Fruit fly (Drosophila melanogaster): ENCODE measurements around the gene CG3857.

Gene CG3857

DNA sequence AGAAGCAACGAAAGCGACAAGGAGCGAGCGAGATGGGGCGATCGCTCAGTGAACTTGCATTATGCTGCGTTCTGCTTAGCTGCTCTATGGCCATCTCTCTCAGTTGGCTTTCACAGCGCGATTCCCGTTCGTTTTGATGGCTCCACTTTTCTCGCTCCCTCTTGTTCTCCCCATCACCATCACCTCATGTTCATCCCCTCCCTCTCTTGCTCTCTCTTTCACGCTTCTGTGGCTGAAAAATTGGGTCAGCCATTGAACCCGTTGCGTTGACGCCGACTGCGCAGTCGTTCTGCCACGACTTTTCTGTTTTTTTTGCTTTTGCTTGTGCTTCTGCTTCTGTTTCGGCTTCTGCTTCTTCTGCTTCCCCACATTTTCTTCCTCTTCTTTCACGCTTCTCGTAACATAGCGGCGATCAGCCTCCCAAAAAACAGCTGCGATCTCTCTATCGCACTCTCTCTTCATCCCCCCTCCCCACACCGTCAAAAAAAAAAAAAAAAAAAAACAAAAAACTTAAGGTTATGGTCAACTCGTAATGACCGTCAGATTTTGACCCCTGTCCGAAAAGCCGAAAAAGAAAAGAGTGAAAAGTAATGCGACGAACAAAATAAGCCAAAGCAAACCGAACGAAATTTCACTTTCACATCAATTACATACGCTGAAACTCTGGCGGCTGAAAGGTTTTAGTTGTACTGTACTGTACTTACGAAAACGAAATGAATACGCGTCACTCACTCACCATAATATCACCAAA lies 30.9 kb upstream of the CG3857 start (continued):
- TF ChIP-seq CG13287 (GFP tag; IDR thresholded peaks at IDR 0.05; ENCODE audit: partially characterized antibody) (no peak), CG10321 (GFP tag; IDR thresholded peaks at IDR 0.05) (peak; percentile 85), CG34376 (GFP tag; optimal IDR thresholded peaks at IDR 0.05) (no peak), eve (GFP tag; optimal IDR thresholded peaks at IDR 0.05) (peak in 1 of 2 experiments; percentile 61), Fer2 (tag; optimal IDR thresholded peaks at IDR 0.05) (no peak), CG7928 (GFP tag; optimal IDR thresholded peaks at IDR 0.05) (no peak), Awh (GFP tag; IDR thresholded peaks at IDR 0.05) (no peak), Elba2 (GFP tag; optimal IDR thresholded peaks at IDR 0.05) (no peak), CG12769 (tag; optimal IDR thresholded peaks at IDR 0.05) (peak; percentile 61), oc (tag; optimal IDR thresholded peaks at IDR 0.05) (peak; percentile 0), zen2 (GFP tag; IDR thresholded peaks at IDR 0.05; ENCODE audit: partially characterized antibody) (no peak), CG6765 (GFP tag; optimal IDR thresholded peaks at IDR 0.05) (no peak), CG32767 (GFP tag; IDR thresholded peaks at IDR 0.05) (no peak), CG7271 (tag; optimal IDR thresholded peaks at IDR 0.05) (no peak), Rx (GFP tag; IDR thresholded peaks at IDR 0.05) (no peak), CG7839 (tag; optimal IDR thresholded peaks at IDR 0.05) (no peak), hbn (GFP tag; IDR thresholded peaks at IDR 0.05; ENCODE audit: partially characterized antibody) (no peak), CG3065 (GFP tag; optimal IDR thresholded peaks at IDR 0.05) (no peak), Asciz (GFP tag; optimal IDR thresholded peaks at IDR 0.05) (no peak), Dbx (GFP tag; IDR thresholded peaks at IDR 0.05) (no peak), HLH54F (GFP tag; optimal IDR thresholded peaks at IDR 0.05) (no peak), CG8388 (GFP tag; optimal IDR thresholded peaks at IDR 0.05) (no peak), psq (GFP tag; optimal IDR thresholded peaks at IDR 0.05) (peak; percentile 39), Hand (GFP tag; optimal IDR thresholded peaks at IDR 0.05) (no peak), crol (GFP tag; IDR thresholded peaks at IDR 0.05) (peak; percentile 90), Hr78 (GFP tag; optimal IDR thresholded peaks at IDR 0.05) (peak in 1 of 2 experiments; percentile 89), en (GFP tag; optimal IDR thresholded peaks at IDR 0.05) (no peak), CG12299 (tag; optimal IDR thresholded peaks at IDR 0.05) (no peak), Jarid2 (GFP tag; optimal IDR thresholded peaks at IDR 0.05) (no peak), cwo (GFP tag; optimal IDR thresholded peaks at IDR 0.05) (no peak), Atf3 (GFP tag; optimal IDR thresholded peaks at IDR 0.05) (no peak), pros (GFP tag; optimal IDR thresholded peaks at IDR 0.05) (peak; percentile 1), sima (GFP tag; optimal IDR thresholded peaks at IDR 0.05) (no peak), sens-2 (GFP tag; IDR thresholded peaks at IDR 0.05) (no peak), CG2889 (GFP tag; IDR thresholded peaks at IDR 0.05) (no peak), pho (GFP tag; optimal IDR thresholded peaks at IDR 0.05) (no peak), CG1024 (GFP tag; IDR thresholded peaks at IDR 0.05) (no peak), CG33557 (GFP tag; optimal IDR thresholded peaks at IDR 0.05) (no peak), fru (optimal IDR thresholded peaks at IDR 0.05) (no peak), Spps (tag; optimal IDR thresholded peaks at IDR 0.05) (no peak), Med (GFP tag) (peak; percentile 71), CG12744 (GFP tag; optimal IDR thresholded peaks at IDR 0.05) (no peak), Scr (GFP tag; IDR thresholded peaks at IDR 0.05; ENCODE audit: partially characterized antibody) (no peak), luna (GFP tag; optimal IDR thresholded peaks at IDR 0.05) (no peak), Optix (GFP tag; IDR thresholded peaks at IDR 0.05) (no peak), ewg (GFP tag; optimal IDR thresholded peaks at IDR 0.05) (no peak), Gsc (GFP tag; IDR thresholded peaks at IDR 0.05) (no peak), Aef1 (GFP tag; IDR thresholded peaks at IDR 0.05) (no peak; the same call in 2 of the 3 replicates), gfzf (GFP tag; optimal IDR thresholded peaks at IDR 0.05) (no peak), sob (GFP tag; IDR thresholded peaks at IDR 0.05) (no peak)

All from whole organism, embryonic.